Worm (Caenorhabditis elegans): Measurements from ENCODE around the gene T19H5.6.
"Not testable (repeated sequence)": the region's sequence is repeated elsewhere in the genome, so short reads cannot be mapped to it uniquely, and the experiment has no call there.

T19H5.6 gene

DNA sequence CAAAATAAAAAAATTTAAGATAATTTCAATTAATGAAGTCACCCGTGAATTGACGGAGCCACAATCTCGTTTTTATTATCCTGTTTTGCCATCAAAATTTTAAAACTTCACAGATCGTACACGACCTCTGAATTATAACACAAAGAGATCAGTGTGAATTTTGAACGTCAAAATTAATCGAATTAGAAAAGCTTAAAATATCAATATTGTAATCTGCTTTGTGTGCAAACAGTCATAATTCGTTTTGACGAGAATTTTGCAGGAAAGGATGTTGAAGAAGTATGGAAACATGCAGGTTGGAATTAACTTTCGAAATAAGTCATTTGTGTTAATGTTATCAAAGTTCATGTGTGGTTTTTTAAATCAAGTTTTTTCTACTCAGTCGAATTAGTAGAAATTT is 8.1 kb downstream of the T19H5.6 start, which contains the start of gene chil-21:
TSS of gene chil-21 (minus strand) at position 101 of the 400 bp plus-strand sequence.
- not testable (repeated sequence) for TF ChIP-seq duxl-1 (tag; optimal IDR thresholded peaks at IDR 0.05; ENCODE audit: poor library complexity); nhr-6 (tag; optimal IDR thresholded peaks at IDR 0.05); Y5F2A.4 (GFP tag; optimal IDR thresholded peaks at IDR 0.05)

DNA sequence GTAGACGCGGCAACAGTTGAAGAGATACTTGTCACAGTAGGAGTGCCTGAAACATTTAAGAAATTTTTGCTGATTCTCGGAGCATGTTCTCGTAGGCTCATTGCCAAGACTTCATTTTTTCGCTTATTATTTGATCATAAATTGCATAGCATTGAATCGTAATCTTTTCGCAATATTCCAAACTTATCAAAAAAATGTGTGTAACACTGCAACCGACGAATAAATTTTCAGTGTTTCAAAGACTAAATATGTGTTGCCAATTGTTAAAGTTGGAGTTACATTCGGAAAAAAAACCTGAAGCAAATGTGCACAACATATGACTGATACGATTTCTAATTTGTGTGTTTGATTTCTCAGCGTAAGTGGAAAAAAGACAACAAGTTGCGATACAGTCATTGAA is 10.6 kb downstream of the T19H5.6 start, which contains the start of gene R09D1.14:
TSS of gene R09D1.14 (minus strand) at position 101 of the 400 bp plus-strand sequence.
- TF ChIP-seq zip-2 (tag; optimal IDR thresholded peaks at IDR 0.05); ceh-62 (tag; optimal IDR thresholded peaks at IDR 0.05); gei-8 (GFP tag; optimal IDR thresholded peaks at IDR 0.05): not testable (repeated sequence)

DNA sequence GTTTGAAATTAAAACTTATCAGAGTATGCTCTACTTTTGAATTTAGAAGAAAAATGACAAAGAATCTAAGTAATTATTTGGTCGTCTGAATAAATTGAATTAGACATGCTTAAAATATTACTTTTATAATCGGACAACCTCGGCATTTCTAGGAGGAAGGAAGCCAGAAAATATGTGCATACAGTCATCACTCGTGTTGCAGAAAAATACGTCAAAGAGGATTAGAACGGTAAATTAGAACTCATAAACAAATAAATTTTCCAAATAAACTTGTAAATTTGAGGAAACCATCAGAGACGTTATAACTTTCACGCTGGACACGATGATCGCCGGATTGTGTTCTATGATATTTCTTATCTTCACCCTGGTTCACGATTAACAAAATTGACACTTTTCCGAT is 15.7 kb downstream of the T19H5.6 start, which contains the start of gene chil-19:
TSS of gene chil-19 (minus strand) at position 101 of the 400 bp plus-strand sequence.
- no peak for TF ChIP-seq lin-29 (GFP tag; IDR thresholded peaks at IDR 0.05)
- TF ChIP-seq Y5F2A.4 (GFP tag; optimal IDR thresholded peaks at IDR 0.05): no peak
- no peak for TF ChIP-seq zfp-2 (tag; optimal IDR thresholded peaks at IDR 0.05)
- TF ChIP-seq T20F7.1 (GFP tag; optimal IDR thresholded peaks at IDR 0.05): no peak
- no peak for TF ChIP-seq ceh-62 (tag; optimal IDR thresholded peaks at IDR 0.05)
- TF ChIP-seq lin-1 (GFP tag; IDR thresholded peaks at IDR 0.05): no peak
- no peak for TF ChIP-seq nhr-10 (tag; optimal IDR thresholded peaks at IDR 0.05)
- TF ChIP-seq zip-11 (GFP tag; IDR thresholded peaks at IDR 0.05): no peak
- TF ChIP-seq jun-1 (tag; optimal IDR thresholded peaks at IDR 0.05): no peak
- TF ChIP-seq ceh-32 (tag; optimal IDR thresholded peaks at IDR 0.05; ENCODE audit: poor library complexity): no peak
- no peak for TF ChIP-seq ZK546.5 (tag; optimal IDR thresholded peaks at IDR 0.05)
- no peak for TF ChIP-seq mdl-1 (tag; optimal IDR thresholded peaks at IDR 0.05)
- TF ChIP-seq daf-12 (tag; optimal IDR thresholded peaks at IDR 0.05): no peak
- TF ChIP-seq madf-5 (GFP tag; IDR thresholded peaks at IDR 0.05): no peak

DNA sequence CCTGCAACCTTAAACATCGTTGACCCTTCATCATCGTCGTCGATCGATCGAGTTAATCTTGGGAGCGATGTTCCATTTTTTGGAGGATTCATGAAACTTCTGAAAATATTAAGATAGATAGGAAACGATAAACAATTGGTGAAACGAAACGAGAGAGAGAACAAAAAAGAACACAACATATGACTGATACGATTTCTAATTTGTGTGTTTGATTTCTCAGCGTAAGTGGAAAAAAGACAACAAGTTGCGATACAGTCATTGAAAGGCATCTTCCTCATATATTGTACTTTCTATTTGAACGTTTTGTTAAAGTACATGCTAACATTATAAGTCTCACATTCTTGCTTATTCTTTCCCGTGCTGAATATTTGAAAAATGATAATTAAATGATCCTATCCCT is 17.8 kb downstream of the T19H5.6 start, which contains the start of gene R09D1.12:
TSS of gene R09D1.12 (minus strand) at position 101 of the 400 bp plus-strand sequence.
- TF ChIP-seq Y48G9A.11 (GFP tag; IDR thresholded peaks at IDR 0.05); egl-27 (tag; optimal IDR thresholded peaks at IDR 0.05); nhr-6 (tag; optimal IDR thresholded peaks at IDR 0.05): not testable (repeated sequence)

DNA sequence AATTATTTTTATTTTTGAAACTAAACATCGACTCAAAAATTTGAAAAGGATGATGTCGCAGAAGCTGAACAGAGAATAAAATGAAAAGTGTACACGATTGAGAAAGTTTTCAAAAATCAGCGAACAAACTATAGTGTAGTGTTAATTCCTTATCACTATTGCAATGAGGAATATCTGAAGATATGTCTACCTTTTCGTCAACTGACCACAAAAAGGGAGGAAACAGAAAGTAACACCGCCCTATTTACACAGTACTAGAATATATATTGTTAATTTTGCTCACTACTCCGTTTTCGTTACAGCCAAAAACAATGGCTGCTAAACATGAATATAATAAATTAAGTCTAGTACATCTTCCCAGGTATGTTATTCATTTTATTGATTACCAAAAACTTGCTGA is 22.1 kb downstream of the T19H5.6 start, which contains the start of gene chil-18:
TSS of gene chil-18 (plus strand) at position 301 of the 400 bp plus-strand sequence.
- TF ChIP-seq Y75B8A.6 (GFP tag; IDR thresholded peaks at IDR 0.05) (no peak), ceh-32 (tag; optimal IDR thresholded peaks at IDR 0.05; ENCODE audit: poor library complexity) (no peak), zip-2 (tag; optimal IDR thresholded peaks at IDR 0.05) (no peak), pha-4 (GFP tag; IDR thresholded peaks at IDR 0.05) (no peak), pha-4 (tag; optimal IDR thresholded peaks at IDR 0.05) (no peak), Y5F2A.4 (GFP tag; optimal IDR thresholded peaks at IDR 0.05) (no peak)

DNA sequence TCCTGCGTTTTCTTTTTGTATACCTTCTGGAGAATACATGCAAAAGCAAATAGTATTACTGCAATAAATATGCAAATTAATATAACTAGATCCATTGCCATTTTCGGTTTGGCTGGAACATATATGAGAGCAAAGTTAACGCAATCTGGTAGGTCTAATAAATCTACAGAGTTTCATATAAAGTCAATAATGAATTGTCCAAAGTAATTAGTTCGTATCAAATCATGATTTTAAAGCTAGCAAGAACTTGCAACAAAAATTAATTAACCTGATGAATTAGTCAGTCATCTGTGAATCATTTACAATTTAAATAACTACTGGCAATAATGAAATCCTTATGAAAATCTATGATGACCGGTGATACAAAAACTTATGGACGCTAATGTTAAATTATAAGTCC is 24.7 kb downstream of the T19H5.6 start, which contains the start of gene R09D1.13:
TSS of gene R09D1.13 (minus strand) at position 101 of the 400 bp plus-strand sequence.
- TF ChIP-seq ceh-82 (tag; optimal IDR thresholded peaks at IDR 0.05) (no peak), dmd-6 (GFP tag; IDR thresholded peaks at IDR 0.05) (no peak), lin-29 (GFP tag; IDR thresholded peaks at IDR 0.05) (no peak), hif-1 (tag; optimal IDR thresholded peaks at IDR 0.05) (no peak), ZK337.2 (GFP tag; IDR thresholded peaks at IDR 0.05) (no peak), zip-11 (GFP tag; IDR thresholded peaks at IDR 0.05) (no peak), F10B5.3 (tag; optimal IDR thresholded peaks at IDR 0.05) (no peak), nhr-111 (GFP tag; optimal IDR thresholded peaks at IDR 0.05) (no peak), daf-19 (GFP tag; conservative IDR thresholded peaks at IDR 0.05) (no peak), daf-16 (GFP tag; optimal IDR thresholded peaks at IDR 0.05) (no peak), daf-16 (tag; optimal IDR thresholded peaks at IDR 0.05) (no peak), unc-130 (GFP tag; optimal IDR thresholded peaks at IDR 0.05) (no peak), ces-1 (GFP tag; optimal IDR thresholded peaks at IDR 0.05) (no peak), madf-5 (GFP tag; IDR thresholded peaks at IDR 0.05) (no peak), ama-1 (optimal IDR thresholded peaks at IDR 0.05) (no peak), ctbp-1 (GFP tag; IDR thresholded peaks at IDR 0.05) (no peak), ceh-44 (GFP tag; IDR thresholded peaks at IDR 0.05) (no peak)

All from whole organism, L4 larva.